Fruit fly (Drosophila melanogaster) whole organism, embryonic: ENCODE data around the gene CG10211.

Experiments
- Antp ChIP-seq: fragments of 200-800 bp; sonication (Bioruptor generic); optimal IDR thresholded peaks from 3 replicates; lab custom pipeline; 2016; ENCODE audit warnings: missing biosample characterization, missing genetic modification characterization
- Bdp1 ChIP-seq: fragments of 200-800 bp; sonication (Bioruptor generic); optimal IDR thresholded peaks from 3 replicates; lab custom pipeline; 2016; ENCODE audit warnings: missing biosample characterization, missing genetic modification characterization
- Bteb2 ChIP-seq: fragments of 200-800 bp; sonication (Bioruptor generic); optimal IDR thresholded peaks from 2 replicates; lab custom pipeline; 2016; ENCODE audit warnings: missing biosample characterization, missing genetic modification characterization
- CG10321 ChIP-seq: fragments of 200-800 bp; sonication (Bioruptor generic); IDR thresholded peaks from 2 replicates; pipeline ENCODE4 v1.3.6; 2022; ENCODE audit warnings: missing biosample characterization, missing genetic modification characterization
- CG11093 ChIP-seq: fragments of 200-800 bp; sonication (Bioruptor generic); IDR thresholded peaks from 3 replicates; pipeline ENCODE4 v1.3.6; 2022; ENCODE audit warnings: missing biosample characterization, missing genetic modification characterization
- CG11560 ChIP-seq: fragments of 200-800 bp; sonication (Bioruptor generic); IDR thresholded peaks from 3 replicates; pipeline ENCODE4 v1.3.6; 2022; ENCODE audit warnings: missing biosample characterization, missing genetic modification characterization
- CG11696 ChIP-seq: fragments of 200-800 bp; sonication (Bioruptor generic); IDR thresholded peaks from 2 replicates; pipeline ENCODE4 v1.3.6; 2022; ENCODE audit warnings: missing biosample characterization, missing genetic modification characterization
- CG12744 ChIP-seq: fragments of 200-800 bp; sonication (Bioruptor generic); optimal IDR thresholded peaks from 2 replicates; lab custom pipeline; 2016; ENCODE audit warnings: missing biosample characterization, missing genetic modification characterization
- CG13424 ChIP-seq: fragments of 200-800 bp; sonication (Bioruptor generic); optimal IDR thresholded peaks from 2 replicates; lab custom pipeline; 2019; ENCODE audit warnings: missing biosample characterization, mild to moderate bottlenecking, missing genetic modification characterization, moderate library complexity
- CG14050 ChIP-seq: fragments of 200-800 bp; sonication (Bioruptor generic); IDR thresholded peaks from 3 replicates; pipeline ENCODE4 v1.3.6; 2022; ENCODE audit warnings: missing biosample characterization, missing genetic modification characterization
- CG15073 ChIP-seq: fragments of 200-800 bp; sonication (Bioruptor generic); optimal IDR thresholded peaks from 2 replicates; lab custom pipeline; 2016; ENCODE audit warnings: missing biosample characterization, missing genetic modification characterization
- CG16779 ChIP-seq: fragments of 200-800 bp; sonication (Bioruptor generic); IDR thresholded peaks from 2 replicates; pipeline ENCODE4 v1.3.6; 2022; ENCODE audit warnings: missing biosample characterization, missing genetic modification characterization
- CG17359 ChIP-seq: fragments of 200-800 bp; sonication (Bioruptor generic); optimal IDR thresholded peaks from 3 replicates; lab custom pipeline; 2018; ENCODE audit warnings: missing biosample characterization, mild to moderate bottlenecking, missing genetic modification characterization, moderate library complexity
- CG18599 ChIP-seq: fragments of 200-800 bp; sonication (Bioruptor generic); optimal IDR thresholded peaks from 3 replicates; lab custom pipeline; 2017; ENCODE audit warnings: missing biosample characterization, missing genetic modification characterization, mild to moderate bottlenecking, moderate library complexity, missing genetic modification reagents
- CG31365 ChIP-seq: fragments of 200-800 bp; sonication (Bioruptor generic); optimal IDR thresholded peaks from 2 replicates; lab custom pipeline; 2018; ENCODE audit warnings: missing biosample characterization, mild to moderate bottlenecking, missing genetic modification characterization
- CG31441 ChIP-seq: fragments of 200-800 bp; sonication (Bioruptor generic); IDR thresholded peaks from 2 replicates; pipeline ENCODE4 v1.3.6; 2022; ENCODE audit warnings: missing biosample characterization, missing genetic modification characterization
- CG32532 ChIP-seq: fragments of 200-800 bp; sonication (Bioruptor generic); IDR thresholded peaks from 2 replicates; pipeline ENCODE4 v1.3.6; 2022; ENCODE audit warnings: missing biosample characterization, missing genetic modification characterization
- CG33213 ChIP-seq: fragments of 200-800 bp; sonication (Bioruptor generic); optimal IDR thresholded peaks from 3 replicates; lab custom pipeline; 2016; ENCODE audit warnings: missing biosample characterization, missing genetic modification characterization
- CG34376 ChIP-seq: fragments of 200-800 bp; sonication (Bioruptor generic); optimal IDR thresholded peaks from 2 replicates; lab custom pipeline; 2018; ENCODE audit warnings: missing biosample characterization, mild to moderate bottlenecking, missing genetic modification characterization
- CG34422 ChIP-seq: fragments of 200-800 bp; sonication (Bioruptor generic); IDR thresholded peaks from 3 replicates; pipeline ENCODE4 v1.3.6; 2022; ENCODE audit warnings: missing biosample characterization, missing genetic modification characterization
- CG42726 ChIP-seq: fragments of 200-800 bp; sonication (Bioruptor generic); IDR thresholded peaks from 2 replicates; pipeline ENCODE4 v1.3.6; 2022; ENCODE audit warnings: missing biosample characterization, missing genetic modification characterization; ENCODE audit not compliant: partially characterized antibody
- CG4282 ChIP-seq: fragments of 200-800 bp; sonication (Bioruptor generic); optimal IDR thresholded peaks from 2 replicates; lab custom pipeline; 2016; ENCODE audit warnings: missing biosample characterization, missing genetic modification characterization
- CG6765 ChIP-seq: fragments of 200-800 bp; sonication (Bioruptor generic); optimal IDR thresholded peaks from 3 replicates; lab custom pipeline; 2017; ENCODE audit warnings: missing biosample characterization, mild to moderate bottlenecking, missing genetic modification characterization
- CG7372 ChIP-seq: fragments of 200-800 bp; sonication (Bioruptor generic); IDR thresholded peaks from 2 replicates; pipeline ENCODE4 v1.3.6; 2022; ENCODE audit warnings: missing biosample characterization, missing genetic modification characterization
- Doc3 ChIP-seq: fragments of 200-800 bp; sonication (Bioruptor generic); IDR thresholded peaks from 3 replicates; pipeline ENCODE4 v1.3.6; 2022; ENCODE audit warnings: missing biosample characterization, missing genetic modification characterization; ENCODE audit not compliant: partially characterized antibody
- Eip74EF ChIP-seq, 2 experiments: fragments of 200-800 bp in 1 of 2; fragments of >200 bp in 1 of 2; sonication (Bioruptor generic) in 1 of 2; optimal IDR thresholded peaks; 2 replicates each; lab custom pipeline; 2017 to 2019; ENCODE audit warnings: missing biosample characterization in 2 of 2, missing genetic modification characterization in 2 of 2, mild to moderate bottlenecking in 1 of 2, moderate library complexity in 1 of 2
- Hr51 ChIP-seq, 2 experiments: fragments of 200-800 bp; sonication (Bioruptor generic); optimal IDR thresholded peaks; 2 replicates in 1 of 2; 3 replicates in 1 of 2; lab custom pipeline; 2016 to 2018; ENCODE audit warnings: missing biosample characterization in 2 of 2, missing genetic modification characterization in 2 of 2, mild to moderate bottlenecking in 1 of 2, moderate library complexity in 1 of 2
- Lim3 ChIP-seq: fragments of 200-800 bp; sonication (Bioruptor generic); IDR thresholded peaks from 2 replicates; pipeline ENCODE4 v1.3.6; 2022; ENCODE audit warnings: missing biosample characterization, missing genetic modification characterization
- Nf-YC ChIP-seq: fragments of 200-800 bp; optimal IDR thresholded peaks from 3 replicates; lab custom pipeline; 2019; ENCODE audit warnings: missing biosample characterization, mild to moderate bottlenecking, missing genetic modification characterization, moderate library complexity
- Oaz ChIP-seq: fragments of 200-800 bp; sonication (Bioruptor generic); IDR thresholded peaks from 2 replicates; pipeline ENCODE4 v1.3.6; 2022; ENCODE audit warnings: missing biosample characterization, missing genetic modification characterization
- Scr ChIP-seq: fragments of 200-800 bp; sonication (Bioruptor generic); IDR thresholded peaks from 2 replicates; pipeline ENCODE4 v1.3.6; 2022; ENCODE audit warnings: missing biosample characterization, missing genetic modification characterization; ENCODE audit not compliant: partially characterized antibody
- Sox100B ChIP-seq: fragments of 200-800 bp; sonication (Bioruptor generic); optimal IDR thresholded peaks from 3 replicates; lab custom pipeline; 2018; ENCODE audit warnings: missing biosample characterization, mild to moderate bottlenecking, missing genetic modification characterization
- Vsx1 ChIP-seq: fragments of 200-800 bp; sonication (Bioruptor generic); optimal IDR thresholded peaks from 2 replicates; lab custom pipeline; 2017; ENCODE audit warnings: missing biosample characterization, mild to moderate bottlenecking, missing genetic modification characterization, missing genetic modification reagents
- Xrp1 ChIP-seq: fragments of 200-800 bp; sonication (Bioruptor generic); IDR thresholded peaks from 2 replicates; pipeline ENCODE4 v1.3.6; 2022; ENCODE audit warnings: missing biosample characterization, missing genetic modification characterization
- btn ChIP-seq: fragments of 200-800 bp; sonication (Bioruptor generic); optimal IDR thresholded peaks from 2 replicates; lab custom pipeline; 2016; ENCODE audit warnings: missing biosample characterization, missing genetic modification characterization
- chn ChIP-seq: fragments of 200-800 bp; sonication (Bioruptor generic); optimal IDR thresholded peaks from 2 replicates; lab custom pipeline; 2016; ENCODE audit warnings: missing biosample characterization, missing genetic modification characterization
- corto ChIP-seq: fragments of 200-800 bp; sonication (Bioruptor generic); optimal IDR thresholded peaks from 2 replicates; lab custom pipeline; 2016; ENCODE audit warnings: missing biosample characterization, mild to moderate bottlenecking, missing genetic modification characterization, moderate library complexity
- crol ChIP-seq: fragments of 200-800 bp; sonication (Bioruptor generic); IDR thresholded peaks from 2 replicates; pipeline ENCODE4 v1.3.6; 2022; ENCODE audit warnings: missing biosample characterization, missing genetic modification characterization
- da ChIP-seq: fragments of 200-800 bp; sonication (Bioruptor generic); optimal IDR thresholded peaks from 2 replicates; lab custom pipeline; 2016; ENCODE audit warnings: missing biosample characterization, missing genetic modification characterization
- en ChIP-seq: fragments of 200-800 bp; sonication (Bioruptor generic); optimal IDR thresholded peaks from 2 replicates; lab custom pipeline; 2016; ENCODE audit warnings: missing biosample characterization, missing genetic modification characterization
- gcm ChIP-seq: fragments of 200-800 bp; sonication (Bioruptor generic); optimal IDR thresholded peaks from 2 replicates; lab custom pipeline; 2019; ENCODE audit warnings: missing biosample characterization, mild to moderate bottlenecking, missing genetic modification characterization, moderate library complexity
- gcm2 ChIP-seq: fragments of 200-800 bp; sonication (Bioruptor generic); optimal IDR thresholded peaks from 2 replicates; lab custom pipeline; 2016; ENCODE audit warnings: missing biosample characterization, missing genetic modification characterization
- gsb ChIP-seq: fragments of 200-800 bp; sonication (Bioruptor generic); IDR thresholded peaks from 2 replicates; pipeline ENCODE4 v1.3.6; 2022; ENCODE audit warnings: missing biosample characterization, missing genetic modification characterization
- hb ChIP-seq: fragments of 200-800 bp; sonication (Bioruptor generic); IDR thresholded peaks from 3 replicates; pipeline ENCODE4 v1.3.6; 2022; ENCODE audit warnings: missing biosample characterization, missing genetic modification characterization; ENCODE audit not compliant: partially characterized antibody
- kay ChIP-seq: fragments of 200-800 bp; sonication (Bioruptor generic); optimal IDR thresholded peaks from 2 replicates; lab custom pipeline; 2016; ENCODE audit warnings: missing biosample characterization, missing genetic modification characterization
- mam ChIP-seq: fragments of 200-800 bp; sonication (Bioruptor generic); optimal IDR thresholded peaks from 3 replicates; lab custom pipeline; 2016; ENCODE audit warnings: missing biosample characterization, missing genetic modification characterization
- odd ChIP-seq: fragments of 200-800 bp; sonication (Bioruptor generic); optimal IDR thresholded peaks from 2 replicates; lab custom pipeline; 2017; ENCODE audit warnings: missing biosample characterization, mild to moderate bottlenecking, missing genetic modification characterization
- pho ChIP-seq: fragments of 200-800 bp; sonication (Bioruptor generic); optimal IDR thresholded peaks from 2 replicates; lab custom pipeline; 2016; ENCODE audit warnings: missing biosample characterization, missing genetic modification characterization
- ranshi ChIP-seq: fragments of 200-800 bp; sonication (Bioruptor generic); IDR thresholded peaks from 2 replicates; pipeline ENCODE4 v1.3.6; 2022; ENCODE audit warnings: missing biosample characterization, missing genetic modification characterization
- salm ChIP-seq: fragments of 200-800 bp; sonication (Bioruptor generic); optimal IDR thresholded peaks from 2 replicates; lab custom pipeline; 2018; ENCODE audit warnings: missing biosample characterization, mild to moderate bottlenecking, missing genetic modification characterization
- slp2 ChIP-seq: fragments of 200-800 bp; sonication (Bioruptor generic); optimal IDR thresholded peaks from 2 replicates; lab custom pipeline; 2016; ENCODE audit warnings: missing biosample characterization, missing genetic modification characterization
- twi ChIP-seq: fragments of 200-800 bp; optimal IDR thresholded peaks from 2 replicates; lab custom pipeline; 2019; ENCODE audit warnings: missing biosample characterization, mild to moderate bottlenecking, missing genetic modification characterization, moderate library complexity

CG10211 gene

dm6 chr2L:18505475-18505874 lies 11.8 kb upstream of the CG10211 start (continued):
- TF ChIP-seq CG4282 (GFP tag; lab: Kevin White, UChicago) (no peak), kay (GFP tag; lab: Kevin White, UChicago) (no peak), en (GFP tag; lab: Kevin White, UChicago) (peak; percentile 7), gcm2 (GFP tag; lab: Kevin White, UChicago) (no peak), gsb (GFP tag; lab: Robert Waterston, UW) (no peak), CG31441 (GFP tag; lab: Robert Waterston, UW) (peak; percentile 43), ranshi (GFP tag; lab: Robert Waterston, UW) (no peak), CG6765 (no peak), twi (tag; lab: Kevin White, UChicago) (no peak), CG33213 (GFP tag; lab: Kevin White, UChicago) (peak; percentile 3), chn (GFP tag; lab: Kevin White, UChicago) (peak; percentile 67), Lim3 (no peak), Antp (no peak), crol (GFP tag; lab: Robert Waterston, UW) (no peak), CG11093 (GFP tag; lab: Robert Waterston, UW) (no peak), hb (GFP tag; lab: Robert Waterston, UW) (no peak), Sox100B (GFP tag; lab: Kevin White, UChicago) (no peak), gcm (GFP tag; lab: Kevin White, UChicago) (peak; percentile 26), CG11560 (tag; lab: Robert Waterston, UW) (no peak), da (GFP tag; lab: Kevin White, UChicago) (no peak), Bteb2 (GFP tag; lab: Kevin White, UChicago) (no peak), CG16779 (GFP tag; lab: Robert Waterston, UW) (no peak), Nf-YC (no peak), mam (GFP tag; lab: Kevin White, UChicago) (no peak), CG18599 (no peak), CG15073 (GFP tag; lab: Kevin White, UChicago) (no peak), corto (GFP tag; lab: Kevin White, UChicago) (no peak), Scr (GFP tag; lab: Robert Waterston, UW) (no peak), Eip74EF (GFP tag; optimal IDR thresholded peaks at IDR 0.05; lab: Kevin White, UChicago) (no peak), Bdp1 (GFP tag; lab: Kevin White, UChicago) (no peak), slp2 (GFP tag; lab: Kevin White, UChicago) (peak; percentile 24), Hr51 (GFP tag; optimal IDR thresholded peaks at IDR 0.05; lab: Kevin White, UChicago) (peak in 1 of 2 experiments; percentile 1), salm (tag; lab: Kevin White, UChicago) (no peak), Doc3 (GFP tag; lab: Robert Waterston, UW) (no peak), pho (GFP tag; lab: Kevin White, UChicago) (no peak), CG34376 (GFP tag; lab: Kevin White, UChicago) (no peak), CG32532 (no peak), CG10321 (GFP tag; lab: Robert Waterston, UW) (no peak), Xrp1 (peak; percentile 80), CG42726 (no peak), odd (no peak), CG13424 (tag; lab: Kevin White, UChicago) (peak; percentile 20), CG31365 (no peak), Oaz (GFP tag; lab: Robert Waterston, UW) (no peak), CG7372 (GFP tag; lab: Robert Waterston, UW) (no peak), Vsx1 (GFP tag; lab: Kevin White, UChicago) (no peak), CG14050 (GFP tag; lab: Robert Waterston, UW) (no peak), CG17359 (tag; lab: Kevin White, UChicago) (peak; percentile 43), CG34422 (GFP tag; lab: Robert Waterston, UW) (no peak), CG11696 (GFP tag; lab: Robert Waterston, UW) (peak; percentile 34; the same call in 1 of the 2 replicates), CG12744 (GFP tag; lab: Kevin White, UChicago) (no peak), btn (GFP tag; lab: Kevin White, UChicago) (peak; percentile 22)
